Fruit fly (Drosophila melanogaster) whole organism, prepupa: ENCODE data around the gene Art8.

Experiments used
- CG10631 ChIP-seq: fragments of 200-800 bp; sonication (Bioruptor generic); optimal IDR thresholded peaks from 2 replicates; lab custom pipeline; 2016; ENCODE audit warnings: missing biosample characterization, missing genetic modification characterization
- CG11762 ChIP-seq: fragments of 200-800 bp; sonication (Bioruptor generic); optimal IDR thresholded peaks from 3 replicates; lab custom pipeline; 2016; ENCODE audit warnings: missing biosample characterization, missing genetic modification characterization; ENCODE audit not compliant: insufficient read depth
- CG11902 ChIP-seq: fragments of 200-800 bp; sonication (Bioruptor generic); optimal IDR thresholded peaks from 3 replicates; lab custom pipeline; 2016; ENCODE audit warnings: missing biosample characterization, missing genetic modification characterization
- CG15336 ChIP-seq: fragments of 200-800 bp; sonication (Bioruptor generic); IDR thresholded peaks from 2 replicates; pipeline ENCODE4 v1.3.6; 2022; ENCODE audit warnings: missing biosample characterization, missing genetic modification characterization
- CG16779 ChIP-seq: fragments of 200-800 bp; sonication (Bioruptor generic); optimal IDR thresholded peaks from 3 replicates; lab custom pipeline; 2017; ENCODE audit warnings: missing biosample characterization, mild to moderate bottlenecking, missing genetic modification characterization
- CG3032 ChIP-seq: fragments of 200-800 bp; optimal IDR thresholded peaks from 2 replicates; lab custom pipeline; 2019; ENCODE audit warnings: missing biosample characterization, mild to moderate bottlenecking, missing genetic modification characterization, moderate library complexity
- CG31627 ChIP-seq: fragments of 200-800 bp; sonication (Bioruptor generic); optimal IDR thresholded peaks from 3 replicates; lab custom pipeline; 2016; ENCODE audit warnings: missing biosample characterization, missing genetic modification characterization
- CG32006 ChIP-seq: fragments of 200-800 bp; sonication (Bioruptor generic); optimal IDR thresholded peaks from 3 replicates; lab custom pipeline; 2017; ENCODE audit warnings: missing biosample characterization, mild to moderate bottlenecking, missing genetic modification characterization
- CG4318 ChIP-seq: fragments of 200-800 bp; sonication (Bioruptor generic); optimal IDR thresholded peaks from 3 replicates; lab custom pipeline; 2017; ENCODE audit warnings: missing biosample characterization, mild to moderate bottlenecking, missing genetic modification characterization
- CG6792 ChIP-seq: fragments of 200-800 bp; sonication (Bioruptor generic); optimal IDR thresholded peaks from 3 replicates; lab custom pipeline; 2016; ENCODE audit warnings: missing biosample characterization, missing genetic modification characterization
- CG6854 ChIP-seq: fragments of 200-800 bp; sonication (Bioruptor generic); optimal IDR thresholded peaks from 2 replicates; lab custom pipeline; 2017; ENCODE audit warnings: missing biosample characterization, mild to moderate bottlenecking, missing genetic modification characterization
- CG8119 ChIP-seq: fragments of 200-800 bp; sonication (Bioruptor generic); IDR thresholded peaks from 3 replicates; pipeline ENCODE4 v1.3.6; 2022; ENCODE audit warnings: missing biosample characterization, missing genetic modification characterization
- CG8319 ChIP-seq: fragments of 200-800 bp; sonication (Bioruptor generic); optimal IDR thresholded peaks from 3 replicates; lab custom pipeline; 2016; ENCODE audit warnings: missing biosample characterization, missing genetic modification characterization
- CG8632 ChIP-seq: fragments of 200-800 bp; sonication (Bioruptor generic); optimal IDR thresholded peaks from 3 replicates; lab custom pipeline; 2016; ENCODE audit warnings: missing biosample characterization, missing genetic modification characterization
- CG9139 ChIP-seq: fragments of 200-800 bp; sonication (Bioruptor generic); optimal IDR thresholded peaks from 3 replicates; lab custom pipeline; 2017; ENCODE audit warnings: missing biosample characterization, mild to moderate bottlenecking, missing genetic modification characterization
- Eip75B ChIP-seq: fragments of 200-800 bp; sonication (Bioruptor generic); optimal IDR thresholded peaks from 3 replicates; lab custom pipeline; 2016; ENCODE audit warnings: missing biosample characterization, missing genetic modification characterization
- Eip78C ChIP-seq: fragments of 200-800 bp; sonication (Bioruptor generic); peaks from one replicate; lab custom pipeline; 2016; ENCODE audit warnings: missing biosample characterization, missing genetic modification characterization
- Ets21C ChIP-seq: fragments of 200-800 bp; sonication (Bioruptor generic); optimal IDR thresholded peaks from 3 replicates; lab custom pipeline; 2016; ENCODE audit warnings: missing biosample characterization, missing genetic modification characterization
- Ets96B ChIP-seq: fragments of 200-800 bp; optimal IDR thresholded peaks from 2 replicates; lab custom pipeline; 2019; ENCODE audit warnings: missing biosample characterization, mild to moderate bottlenecking, missing genetic modification characterization, moderate library complexity
- Gug ChIP-seq: fragments of 200-800 bp; sonication (Bioruptor generic); IDR thresholded peaks from 2 replicates; pipeline ENCODE4 v1.3.6; 2022; ENCODE audit warnings: missing biosample characterization, missing genetic modification characterization
- Hr38 ChIP-seq: sonication (Bioruptor generic); optimal IDR thresholded peaks from 2 replicates; lab custom pipeline; 2016; ENCODE audit warnings: missing biosample characterization, missing genetic modification characterization
- Hr39 ChIP-seq: fragments of 200-800 bp; sonication (Bioruptor generic); optimal IDR thresholded peaks from 2 replicates; lab custom pipeline; 2016; ENCODE audit warnings: missing biosample characterization, missing genetic modification characterization
- Hr4 ChIP-seq: fragments of 200-800 bp; sonication (Bioruptor generic); optimal IDR thresholded peaks from 3 replicates; lab custom pipeline; 2016; ENCODE audit warnings: missing biosample characterization, missing genetic modification characterization
- Met ChIP-seq: fragments of 200-800 bp; sonication (Bioruptor generic); optimal IDR thresholded peaks from 3 replicates; lab custom pipeline; 2016; ENCODE audit warnings: missing biosample characterization, missing genetic modification characterization
- OdsH ChIP-seq: fragments of 200-800 bp; sonication (Bioruptor generic); optimal IDR thresholded peaks from 3 replicates; lab custom pipeline; 2016; ENCODE audit warnings: missing biosample characterization, missing genetic modification characterization
- Sox14 ChIP-seq: fragments of 200-800 bp; sonication (Bioruptor generic); optimal IDR thresholded peaks from 3 replicates; lab custom pipeline; 2016; ENCODE audit warnings: missing biosample characterization, missing genetic modification characterization
- Sox15 ChIP-seq: fragments of 200-800 bp; sonication (Bioruptor generic); optimal IDR thresholded peaks from 3 replicates; lab custom pipeline; 2016; ENCODE audit warnings: missing biosample characterization, missing genetic modification characterization
- acj6 ChIP-seq: fragments of 200-800 bp; sonication (Bioruptor generic); optimal IDR thresholded peaks from 3 replicates; lab custom pipeline; 2016; ENCODE audit warnings: missing biosample characterization, missing genetic modification characterization
- cyc ChIP-seq: fragments of 200-800 bp; sonication (Bioruptor generic); optimal IDR thresholded peaks from 3 replicates; lab custom pipeline; 2016; ENCODE audit warnings: missing biosample characterization, missing genetic modification characterization
- dac ChIP-seq: fragments of 200-800 bp; sonication (Bioruptor generic); optimal IDR thresholded peaks from 2 replicates; lab custom pipeline; 2017; ENCODE audit warnings: missing biosample characterization, mild to moderate bottlenecking, missing genetic modification characterization
- esn ChIP-seq: fragments of 200-800 bp; sonication (Bioruptor generic); optimal IDR thresholded peaks from 2 replicates; lab custom pipeline; 2016; ENCODE audit warnings: missing biosample characterization, mild to moderate bottlenecking, missing genetic modification characterization, moderate library complexity
- fd59A ChIP-seq: fragments of 200-800 bp; sonication (Bioruptor generic); optimal IDR thresholded peaks from 2 replicates; lab custom pipeline; 2017; ENCODE audit warnings: missing biosample characterization, mild to moderate bottlenecking, missing genetic modification characterization, missing genetic modification reagents
- fd85E ChIP-seq: fragments of 200-800 bp; sonication (Bioruptor generic); optimal IDR thresholded peaks from 3 replicates; lab custom pipeline; 2016; ENCODE audit warnings: missing biosample characterization, missing genetic modification characterization
- fkh ChIP-seq: fragments of 200-800 bp; sonication (Bioruptor generic); optimal IDR thresholded peaks from 3 replicates; lab custom pipeline; 2017; ENCODE audit warnings: missing biosample characterization, mild to moderate bottlenecking, missing genetic modification characterization, moderate library complexity
- lz ChIP-seq: fragments of 200-800 bp; sonication (Bioruptor generic); optimal IDR thresholded peaks from 3 replicates; lab custom pipeline; 2016; ENCODE audit warnings: missing biosample characterization, missing genetic modification characterization
- pdm3 ChIP-seq: fragments of 200-800 bp; sonication (Bioruptor generic); optimal IDR thresholded peaks from 3 replicates; lab custom pipeline; 2016; ENCODE audit warnings: missing biosample characterization, missing genetic modification characterization
- ss ChIP-seq, 2 experiments: fragments of 200-800 bp; sonication (Bioruptor generic); optimal IDR thresholded peaks; 2 replicates in 1 of 2; 3 replicates in 1 of 2; lab custom pipeline; 2017 to 2018; ENCODE audit warnings: mild to moderate bottlenecking in 2 of 2, missing biosample characterization in 2 of 2, missing genetic modification characterization in 2 of 2, moderate library complexity in 1 of 2
- svp ChIP-seq: fragments of 200-800 bp; sonication (Bioruptor generic); peaks from one replicate; lab custom pipeline; 2016; ENCODE audit warnings: missing biosample characterization, missing genetic modification characterization
- topi ChIP-seq: fragments of 200-800 bp; sonication (Bioruptor generic); optimal IDR thresholded peaks from 3 replicates; lab custom pipeline; 2016; ENCODE audit warnings: missing biosample characterization, missing genetic modification characterization
- vri ChIP-seq: fragments of 200-800 bp; sonication (Bioruptor generic); optimal IDR thresholded peaks from 3 replicates; lab custom pipeline; 2016; ENCODE audit warnings: missing biosample characterization, mild to moderate bottlenecking, missing genetic modification characterization

Gene Art8

DNA sequence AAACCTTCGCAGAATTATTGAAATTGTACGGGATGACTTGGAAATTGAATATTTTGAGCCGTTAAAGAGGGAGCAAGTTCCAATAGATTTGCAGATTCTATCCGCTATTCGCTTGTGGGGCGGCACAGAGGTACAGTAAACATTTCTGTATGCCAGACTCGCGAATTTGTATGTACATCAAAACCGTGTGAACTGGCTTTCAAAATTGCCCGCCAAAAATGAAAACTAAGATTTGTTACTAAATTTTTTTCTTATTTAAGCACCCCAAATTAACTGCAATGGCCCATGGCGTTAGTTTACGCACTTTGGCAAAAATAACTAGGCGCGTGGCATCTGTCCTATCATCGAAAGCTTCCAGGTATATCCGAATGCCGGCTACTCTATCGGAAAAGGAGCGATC lies 22.9 kb downstream of the Art8 start:
- TF ChIP-seq Ets96B (tag; lab: Kevin White, UChicago) (no peak), Hr39 (GFP tag; lab: Kevin White, UChicago) (no peak), CG3032 (tag; lab: Kevin White, UChicago) (no peak), CG11762 (GFP tag; lab: Kevin White, UChicago) (no peak)

dm6 chr2L:10987370-10987853 lies 23.5 kb downstream of the Art8 start, which contains the start of the genes piwi and CG12253:
piwi (minus strand) TSS chr2L:10987420.
CG12253 (plus strand) TSS chr2L:10987806.
- TF ChIP-seq Hr39 (GFP tag; lab: Kevin White, UChicago): no peak
- TF ChIP-seq lz (GFP tag; lab: Kevin White, UChicago): peak; percentile 66
- peak; percentile 58 for TF ChIP-seq Hr4
- peak; percentile 88; the same call in 2 of the 3 replicates for TF ChIP-seq CG8119
- peak; percentile 55 for TF ChIP-seq topi (GFP tag; lab: Kevin White, UChicago)
- TF ChIP-seq Hr38 (GFP tag; lab: Kevin White, UChicago): no peak
- TF ChIP-seq Met (GFP tag; lab: Kevin White, UChicago): peak; percentile 34
- TF ChIP-seq CG8632 (GFP tag; lab: Kevin White, UChicago): peak; percentile 66
- TF ChIP-seq fd59A (GFP tag; lab: Kevin White, UChicago): peak; percentile 37
- peak; percentile 79 for TF ChIP-seq CG4318 (GFP tag; lab: Kevin White, UChicago)
- peak; percentile 77 for TF ChIP-seq acj6 (GFP tag; lab: Kevin White, UChicago)
- TF ChIP-seq CG8319 (GFP tag; lab: Kevin White, UChicago): no peak
- TF ChIP-seq CG15336 (GFP tag; lab: Robert Waterston, UW): peak; percentile 84
- no peak for TF ChIP-seq ss (GFP tag; optimal IDR thresholded peaks at IDR 0.05; lab: Kevin White, UChicago)
- TF ChIP-seq esn (GFP tag; lab: Kevin White, UChicago): peak; percentile 79
- no peak for TF ChIP-seq fd85E
- peak; percentile 63 for TF ChIP-seq Sox15 (GFP tag; lab: Kevin White, UChicago)
- peak; percentile 36 for TF ChIP-seq Eip75B
- peak; percentile 81 for TF ChIP-seq OdsH (GFP tag; lab: Kevin White, UChicago)
- no peak for TF ChIP-seq CG32006
- peak; percentile 65 for TF ChIP-seq CG31627
- peak; percentile 14 for TF ChIP-seq dac (GFP tag; lab: Kevin White, UChicago)
- TF ChIP-seq CG11762 (GFP tag; lab: Kevin White, UChicago): no peak
- peak; percentile 50 for TF ChIP-seq Ets21C
- peak; percentile 46 for TF ChIP-seq cyc (GFP tag; lab: Kevin White, UChicago)
- no peak for TF ChIP-seq Eip78C (GFP tag; lab: Kevin White, UChicago)
- TF ChIP-seq fkh (GFP tag; lab: Kevin White, UChicago): peak; percentile 69
- no peak for TF ChIP-seq Ets96B (tag; lab: Kevin White, UChicago)
- TF ChIP-seq CG11902 (GFP tag; lab: Kevin White, UChicago): peak; percentile 18
- TF ChIP-seq CG10631 (GFP tag; lab: Kevin White, UChicago): peak; percentile 82
- no peak for TF ChIP-seq Sox14
- TF ChIP-seq CG6792 (GFP tag; lab: Kevin White, UChicago): no peak
- TF ChIP-seq CG3032 (tag; lab: Kevin White, UChicago): peak; percentile 54
- TF ChIP-seq, all 60 proteins: peak for 22

- TF ChIP-seq Eip75B: peak; percentile 13
- no peak for TF ChIP-seq CG8632 (GFP tag; lab: Kevin White, UChicago)
- TF ChIP-seq acj6 (GFP tag; lab: Kevin White, UChicago): no peak
- no peak for TF ChIP-seq Hr38 (GFP tag; lab: Kevin White, UChicago)
- no peak for TF ChIP-seq Met (GFP tag; lab: Kevin White, UChicago)
- no peak for TF ChIP-seq svp (GFP tag; lab: Kevin White, UChicago)
- TF ChIP-seq CG11762 (GFP tag; lab: Kevin White, UChicago): peak; percentile 29
- no peak for TF ChIP-seq CG16779 (tag; lab: Kevin White, UChicago)
- peak; percentile 2 for TF ChIP-seq dac (GFP tag; lab: Kevin White, UChicago)
- TF ChIP-seq CG6854 (GFP tag; lab: Kevin White, UChicago): no peak
- peak; percentile 64 for TF ChIP-seq Hr4
- no peak for TF ChIP-seq CG9139 (GFP tag; lab: Kevin White, UChicago)
- no peak for TF ChIP-seq esn (GFP tag; lab: Kevin White, UChicago)
- TF ChIP-seq CG15336 (GFP tag; lab: Robert Waterston, UW): peak; percentile 22; the same call in 1 of the 2 replicates
- TF ChIP-seq CG8119: no peak
- TF ChIP-seq cyc (GFP tag; lab: Kevin White, UChicago): no peak
- TF ChIP-seq CG3032 (tag; lab: Kevin White, UChicago): peak; percentile 5
- TF ChIP-seq Gug (GFP tag; lab: Robert Waterston, UW): no peak
- no peak for TF ChIP-seq pdm3 (GFP tag; lab: Kevin White, UChicago)
- TF ChIP-seq topi (GFP tag; lab: Kevin White, UChicago): no peak
- peak; percentile 13 for TF ChIP-seq Ets96B (tag; lab: Kevin White, UChicago)
- no peak for TF ChIP-seq vri
- no peak for TF ChIP-seq fd59A (GFP tag; lab: Kevin White, UChicago)
- TF ChIP-seq Eip78C (GFP tag; lab: Kevin White, UChicago): peak; percentile 84
Observed at dm6 chr2L:10986138-10986537, 24.7 kb downstream of the Art8 start.
